Worm (Caenorhabditis elegans) whole organism, L4 larva: ENCODE measurements around the gene ethe-1.
A peak's percentile ranks its signal among the peaks of the same experiment; 100 is the strongest.

Source experiments
- F44E2.7 ChIP-seq: fragments of 200-800 bp; sonication (Bioruptor generic); IDR thresholded peaks from 2 replicates; pipeline ENCODE4 v2.1.2; 2022; ENCODE audit warnings: missing genetic modification characterization, missing compliant biosample characterization
- F49E8.2 ChIP-seq: sonication (generic microtip); optimal IDR thresholded peaks from 2 replicates; lab custom pipeline; 2016; ENCODE audit warnings: missing compliant biosample characterization, mild to moderate bottlenecking, missing genetic modification characterization, borderline replicate concordance
- R02D3.7 ChIP-seq: fragments of 150-350 bp; sonication (generic microtip); optimal IDR thresholded peaks from 3 replicates; lab custom pipeline; 2014; ENCODE audit warnings: missing biosample characterization, missing genetic modification characterization
- ZK337.2 ChIP-seq: fragments of 200-800 bp; sonication (Bioruptor generic); IDR thresholded peaks from 2 replicates; pipeline ENCODE4 v1.3.6; 2022; ENCODE audit warnings: missing genetic modification reagents, missing genetic modification characterization, missing compliant biosample characterization
- aha-1 ChIP-seq: fragments of 150-350 bp; peaks from one replicate; lab custom pipeline; 2014; ENCODE audit warnings: missing biosample characterization, missing genetic modification characterization
- ama-1 ChIP-seq: fragments of 150-350 bp; optimal IDR thresholded peaks from 2 replicates; lab custom pipeline; 2014; ENCODE audit warnings: inconsistent platforms, mixed read lengths
- ceh-20 ChIP-seq: fragments of 200-800 bp; sonication (Bioruptor generic); IDR thresholded peaks from 2 replicates; pipeline ENCODE4 v1.3.6; 2022; ENCODE audit warnings: missing genetic modification reagents, missing genetic modification characterization, missing compliant biosample characterization
- ceh-32 ChIP-seq: sonication (generic microtip); optimal IDR thresholded peaks from 2 replicates; lab custom pipeline; 2016; ENCODE audit warnings: mild to moderate bottlenecking, missing genetic modification characterization, missing compliant biosample characterization; ENCODE audit not compliant: poor library complexity
- ceh-44 ChIP-seq: fragments of 200-800 bp; sonication (Bioruptor generic); IDR thresholded peaks from 2 replicates; pipeline ENCODE4 v1.3.6; 2022; ENCODE audit warnings: missing genetic modification reagents, missing genetic modification characterization, missing compliant biosample characterization
- cey-2 ChIP-seq: sonication (generic microtip); optimal IDR thresholded peaks from 3 replicates; lab custom pipeline; 2017; ENCODE audit warnings: missing genetic modification characterization, mild to moderate bottlenecking, missing compliant biosample characterization, antibody characterized with exemption, borderline replicate concordance; ENCODE audit not compliant: insufficient read depth
- daf-16 ChIP-seq, 3 experiments: sonication (generic microtip); optimal IDR thresholded peaks; 2 replicates each; lab custom pipeline; 2016 to 2017; ENCODE audit warnings: missing genetic modification characterization in 3 of 3, missing genetic modification reagents in 3 of 3, mild to moderate bottlenecking in 2 of 3, missing compliant biosample characterization in 2 of 3, missing biosample characterization in 1 of 3, moderate library complexity in 1 of 3
- daf-19 ChIP-seq: fragments of 200-800 bp; sonication (Bioruptor generic); conservative IDR thresholded peaks from 2 replicates; pipeline ENCODE4 v1.3.6; 2022; ENCODE audit warnings: missing genetic modification characterization, missing compliant biosample characterization
- dmd-6 ChIP-seq: fragments of 200-800 bp; sonication (Bioruptor generic); IDR thresholded peaks from 2 replicates; pipeline ENCODE4 v1.3.6; 2022; ENCODE audit warnings: missing genetic modification reagents, missing genetic modification characterization, missing compliant biosample characterization
- dve-1 ChIP-seq: sonication (generic microtip); optimal IDR thresholded peaks from 2 replicates; lab custom pipeline; 2017; ENCODE audit warnings: antibody characterized with exemption, mild to moderate bottlenecking, missing genetic modification characterization, missing compliant biosample characterization; ENCODE audit not compliant: insufficient read depth
- gei-8 ChIP-seq: fragments of 200-800 bp; sonication (Bioruptor generic); optimal IDR thresholded peaks from 2 replicates; lab custom pipeline; 2018; ENCODE audit warnings: mild to moderate bottlenecking, missing genetic modification characterization, missing compliant biosample characterization
- hif-1 ChIP-seq, 2 experiments: sonication (generic microtip); optimal IDR thresholded peaks; 2 replicates each; lab custom pipeline; 2016 to 2017; ENCODE audit warnings: missing compliant biosample characterization in 2 of 2, missing genetic modification characterization in 2 of 2, missing genetic modification reagents in 2 of 2, missing genotype in 2 of 2, mild to moderate bottlenecking in 1 of 2
- hlh-11 ChIP-seq: fragments of 200-800 bp; sonication (Bioruptor generic); optimal IDR thresholded peaks from 2 replicates; lab custom pipeline; 2018; ENCODE audit warnings: mild to moderate bottlenecking, missing genetic modification characterization, missing compliant biosample characterization
- hlh-30 ChIP-seq: sonication (generic microtip); optimal IDR thresholded peaks from 2 replicates; lab custom pipeline; 2017; ENCODE audit warnings: antibody characterized with exemption, mild to moderate bottlenecking, missing genetic modification characterization, missing compliant biosample characterization; ENCODE audit not compliant: insufficient read depth
- lin-1 ChIP-seq: fragments of 200-800 bp; sonication (Bioruptor generic); IDR thresholded peaks from 2 replicates; pipeline ENCODE4 v1.3.6; 2022; ENCODE audit warnings: missing genetic modification reagents, missing genetic modification characterization, missing compliant biosample characterization
- madf-9 ChIP-seq: fragments of 200-800 bp; sonication (Bioruptor generic); conservative IDR thresholded peaks from 2 replicates; pipeline ENCODE4 v1.3.6; 2022; ENCODE audit warnings: missing genetic modification reagents, missing genetic modification characterization, missing compliant biosample characterization
- mes-2 ChIP-seq: sonication (generic microtip); optimal IDR thresholded peaks from 2 replicates; lab custom pipeline; 2016; ENCODE audit warnings: missing genotype, mild to moderate bottlenecking, missing genetic modification characterization, missing compliant biosample characterization; ENCODE audit not compliant: poor library complexity, severe bottlenecking
- mxl-3 ChIP-seq: fragments of 200-800 bp; sonication (Bioruptor generic); optimal IDR thresholded peaks from 2 replicates; lab custom pipeline; 2018; ENCODE audit warnings: mild to moderate bottlenecking, missing genetic modification characterization, missing compliant biosample characterization
- nhr-10 ChIP-seq: fragments of 150-350 bp; optimal IDR thresholded peaks from 2 replicates; lab custom pipeline; 2014; ENCODE audit warnings: missing biosample characterization, missing genetic modification characterization
- nhr-111 ChIP-seq: fragments of 200-800 bp; sonication (Bioruptor generic); optimal IDR thresholded peaks from 2 replicates; lab custom pipeline; 2018; ENCODE audit warnings: mild to moderate bottlenecking, missing genetic modification characterization, missing compliant biosample characterization
- nhr-28 ChIP-seq: fragments of 150-350 bp; optimal IDR thresholded peaks from 2 replicates; lab custom pipeline; 2014; ENCODE audit warnings: missing biosample characterization, missing genetic modification characterization
- nhr-41 ChIP-seq: fragments of 200-800 bp; sonication (Bioruptor generic); IDR thresholded peaks from 2 replicates; pipeline ENCODE4 v1.3.6; 2022; ENCODE audit warnings: missing genetic modification reagents, missing genetic modification characterization, missing compliant biosample characterization
- nhr-42 ChIP-seq: fragments of 200-800 bp; sonication (Bioruptor generic); IDR thresholded peaks from 2 replicates; pipeline ENCODE4 v1.3.6; 2022; ENCODE audit warnings: missing genetic modification characterization, missing compliant biosample characterization
- nhr-6 ChIP-seq: fragments of 150-350 bp; optimal IDR thresholded peaks from 2 replicates; lab custom pipeline; 2014; ENCODE audit warnings: missing biosample characterization, missing genetic modification characterization
- nhr-77 ChIP-seq: fragments of 150-350 bp; optimal IDR thresholded peaks from 2 replicates; lab custom pipeline; 2014; ENCODE audit warnings: missing biosample characterization, missing genetic modification characterization
- php-3 ChIP-seq: fragments of 200-800 bp; sonication (Bioruptor generic); IDR thresholded peaks from 2 replicates; pipeline ENCODE4 v1.3.6; 2022; ENCODE audit warnings: missing genetic modification reagents, missing genetic modification characterization, missing compliant biosample characterization
- pqm-1 ChIP-seq: sonication (generic microtip); optimal IDR thresholded peaks from 2 replicates; lab custom pipeline; 2017; ENCODE audit warnings: missing biosample characterization, missing genetic modification characterization
- sdz-12 ChIP-seq: fragments of 200-800 bp; sonication (Bioruptor generic); optimal IDR thresholded peaks from 2 replicates; lab custom pipeline; 2018; ENCODE audit warnings: mild to moderate bottlenecking, missing genetic modification characterization, missing compliant biosample characterization
- skn-1 ChIP-seq: fragments of 150-350 bp; optimal IDR thresholded peaks from 2 replicates; lab custom pipeline; 2014; ENCODE audit warnings: missing biosample characterization, missing genetic modification characterization
- snpc-4 ChIP-seq: fragments of 150-350 bp; optimal IDR thresholded peaks from 2 replicates; lab custom pipeline; 2014; ENCODE audit warnings: missing biosample characterization, missing genetic modification characterization
- tag-97 ChIP-seq: fragments of 200-800 bp; sonication (Bioruptor generic); IDR thresholded peaks from 2 replicates; pipeline ENCODE4 v1.3.6; 2022; ENCODE audit warnings: missing genetic modification characterization, missing compliant biosample characterization
- tra-1 ChIP-seq: fragments of 200-800 bp; sonication (Bioruptor generic); IDR thresholded peaks from 2 replicates; pipeline ENCODE4 v1.3.6; 2022; ENCODE audit warnings: missing genetic modification reagents, missing genetic modification characterization, missing compliant biosample characterization
- unc-62 ChIP-seq, 3 experiments: fragments of 150-350 bp in 1 of 3; sonication (generic microtip); optimal IDR thresholded peaks in 2 of 3; peaks in 1 of 3; 1 replicate in 1 of 3; 2 replicates in 2 of 3; lab custom pipeline; 2014 to 2017; ENCODE audit warnings: missing biosample characterization in 3 of 3, missing genetic modification characterization in 3 of 3, missing genetic modification reagents in 3 of 3, missing genotype in 1 of 3
- vab-7 ChIP-seq: fragments of 200-800 bp; sonication (Bioruptor generic); IDR thresholded peaks from 2 replicates; pipeline ENCODE4 v1.3.6; 2022; ENCODE audit warnings: missing genetic modification reagents, missing genetic modification characterization, missing compliant biosample characterization
- zag-1 ChIP-seq: fragments of 150-350 bp; optimal IDR thresholded peaks from 2 replicates; lab custom pipeline; 2014; ENCODE audit warnings: missing biosample characterization, missing genetic modification characterization
- zip-2 ChIP-seq: fragments of 150-350 bp; optimal IDR thresholded peaks from 2 replicates; lab custom pipeline; 2014; ENCODE audit warnings: missing biosample characterization, missing genetic modification characterization

The ethe-1 gene

DNA sequence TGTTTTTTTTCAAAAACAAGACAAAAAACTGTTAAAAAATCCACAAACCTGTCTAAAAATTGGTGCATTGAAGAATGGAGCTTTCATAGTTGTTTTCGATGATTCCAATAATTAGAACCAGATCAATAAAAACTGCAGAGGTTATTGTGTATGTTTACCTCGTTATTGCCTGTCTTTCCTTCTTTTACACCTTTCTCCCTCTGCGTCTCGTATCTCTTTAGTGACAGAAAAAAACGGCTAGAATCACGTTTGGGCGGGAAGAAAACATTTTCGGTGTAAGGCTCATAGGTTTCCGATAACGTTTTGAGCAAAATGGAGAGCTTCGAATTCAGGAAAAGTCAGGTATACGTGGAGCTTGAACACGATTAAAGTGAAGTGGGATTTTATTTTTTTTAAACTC is at the start of gene ethe-1:
Gene ethe-1, minus strand, starts transcription at position 150 of the 400 bp plus-strand sequence.
- TF ChIP-seq nhr-28 (tag; lab: Kevin White, UChicago) (peak; percentile 17), ama-1 (no peak), dve-1 (tag; lab: Kevin White, UChicago) (peak; percentile 28), daf-16 (GFP tag; optimal IDR thresholded peaks at IDR 0.05; lab: Kevin White, UChicago) (no peak), daf-16 (tag; optimal IDR thresholded peaks at IDR 0.05; lab: Kevin White, UChicago) (peak; percentile 84), F49E8.2 (no peak), hif-1 (tag; optimal IDR thresholded peaks at IDR 0.05; lab: Kevin White, UChicago) (peak; percentile 82 to 92), ceh-44 (GFP tag; lab: Robert Waterston, UW) (no peak), aha-1 (tag; lab: Kevin White, UChicago) (peak; percentile 85), nhr-6 (tag; lab: Kevin White, UChicago) (peak; percentile 26)

DNA sequence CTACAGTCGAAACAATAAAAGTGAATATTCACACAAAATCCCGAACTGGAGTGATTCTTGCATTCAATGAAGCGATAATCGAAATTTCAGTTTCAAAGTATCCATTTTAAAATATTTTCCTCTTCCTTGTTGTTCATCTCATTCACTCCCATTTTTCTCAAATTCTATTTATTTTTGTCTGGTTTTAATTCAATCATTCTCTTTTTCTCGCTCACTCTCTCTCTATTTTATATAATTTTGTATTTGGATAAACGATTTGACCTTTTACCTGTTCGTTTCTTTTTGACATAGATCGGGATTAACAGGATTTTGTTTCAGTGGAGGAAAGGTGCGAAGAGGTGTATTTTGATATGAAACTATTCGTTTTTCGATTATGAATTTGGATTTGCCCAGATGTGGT is 37.4 kb upstream of the ethe-1 start, which contains the start of gene T05A1.5:
Gene T05A1.5, plus strand, starts transcription at position 301 of the 400 bp plus-strand sequence.
- TF ChIP-seq vab-7 (GFP tag; lab: Robert Waterston, UW) (no peak), lin-1 (no peak), nhr-111 (GFP tag; lab: Kevin White, UChicago) (no peak), zag-1 (tag; lab: Kevin White, UChicago) (no peak), ceh-32 (tag; lab: Kevin White, UChicago) (no peak), snpc-4 (tag; lab: Kevin White, UChicago) (no peak), F49E8.2 (no peak), tag-97 (GFP tag; lab: Robert Waterston, UW) (no peak), nhr-42 (GFP tag; lab: Robert Waterston, UW) (no peak), ZK337.2 (GFP tag; lab: Robert Waterston, UW) (no peak), daf-19 (no peak), R02D3.7 (no peak), madf-9 (GFP tag; lab: Robert Waterston, UW) (no peak), nhr-77 (tag; lab: Kevin White, UChicago) (no peak), sdz-12 (GFP tag; lab: Kevin White, UChicago) (no peak)
- TF ChIP-seq, all 104 proteins: peak for 0

DNA sequence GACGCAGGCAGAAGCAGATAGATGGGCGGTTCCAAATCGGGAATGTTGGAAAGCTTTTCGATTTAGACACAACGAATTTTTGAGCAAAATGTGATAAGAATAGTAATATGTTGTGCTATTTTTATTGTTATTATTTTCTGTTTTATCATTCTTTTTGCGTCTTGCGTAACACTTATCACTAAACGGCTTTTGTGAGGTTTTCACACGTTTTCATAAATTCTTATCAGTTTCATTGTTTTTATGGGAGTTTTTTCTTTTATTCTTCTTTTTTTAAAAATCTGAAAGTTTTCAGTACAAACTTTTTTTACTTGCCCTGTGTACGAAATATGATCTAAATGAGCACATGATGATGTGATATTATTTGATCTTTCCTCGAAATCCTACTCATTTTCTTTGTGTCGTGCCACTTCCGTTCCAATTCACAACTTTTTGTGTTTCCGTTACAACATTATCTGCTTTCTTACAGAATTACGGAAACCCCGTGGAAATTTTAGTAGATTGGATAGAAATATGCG is 31.8 kb upstream of the ethe-1 start, which contains the start of gene fbl-1:
Gene fbl-1, plus strand, starts transcription at position 465 of the 515 bp plus-strand sequence.
- TF ChIP-seq pqm-1 (tag; lab: Kevin White, UChicago) (peak; percentile 69), hlh-11 (tag; lab: Kevin White, UChicago) (peak; percentile 29), cey-2 (tag; lab: Kevin White, UChicago) (no peak), ceh-32 (tag; lab: Kevin White, UChicago) (no peak), aha-1 (tag; lab: Kevin White, UChicago) (no peak), php-3 (GFP tag; lab: Robert Waterston, UW) (peak; percentile 84), dmd-6 (GFP tag; lab: Robert Waterston, UW) (peak; percentile 50; the same call in 1 of the 2 replicates), mes-2 (tag; lab: Kevin White, UChicago) (no peak), zip-2 (tag; lab: Kevin White, UChicago) (no peak), unc-62 (GFP tag; optimal IDR thresholded peaks at IDR 0.05 in 1 of 2; lab: Kevin White, UChicago) (peak in 1 of 2 experiments; percentile 71), unc-62 (tag; optimal IDR thresholded peaks at IDR 0.05; lab: Kevin White, UChicago) (no peak), F44E2.7 (GFP tag; lab: Robert Waterston, UW) (no peak)

DNA sequence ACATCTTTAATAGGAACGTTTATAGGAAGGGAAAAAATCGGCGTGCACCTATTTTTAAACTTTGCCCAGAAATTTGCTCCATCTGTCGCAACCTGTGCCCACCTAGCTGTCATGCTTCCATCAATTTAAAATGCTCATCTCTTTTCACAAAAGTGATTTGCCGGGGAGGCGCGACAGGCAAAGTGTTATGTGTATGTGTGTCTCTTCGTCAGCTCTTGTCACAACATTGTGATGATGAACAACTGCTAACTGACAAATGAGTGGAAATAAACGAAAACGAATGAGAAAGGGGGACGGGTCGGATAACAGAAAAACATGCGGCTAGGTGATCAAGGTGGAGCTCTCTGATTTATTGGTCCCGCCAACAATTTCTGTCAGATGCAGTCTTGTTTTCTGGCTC is 29.7 kb upstream of the ethe-1 start:
- TF ChIP-seq gei-8 (GFP tag; lab: Kevin White, UChicago) (no peak), zag-1 (tag; lab: Kevin White, UChicago) (no peak), hlh-11 (tag; lab: Kevin White, UChicago) (peak; percentile 40), ZK337.2 (GFP tag; lab: Robert Waterston, UW) (no peak), nhr-41 (GFP tag; lab: Robert Waterston, UW) (no peak), ceh-32 (tag; lab: Kevin White, UChicago) (no peak), skn-1 (tag; lab: Kevin White, UChicago) (no peak), unc-62 (GFP tag; optimal IDR thresholded peaks at IDR 0.05 in 1 of 2; lab: Kevin White, UChicago) (peak in 1 of 2 experiments; percentile 95), unc-62 (tag; optimal IDR thresholded peaks at IDR 0.05; lab: Kevin White, UChicago) (no peak), tra-1 (GFP tag; lab: Robert Waterston, UW) (peak; percentile 86), nhr-111 (GFP tag; lab: Kevin White, UChicago) (no peak), daf-16 (GFP tag; optimal IDR thresholded peaks at IDR 0.05; lab: Kevin White, UChicago) (peak in 1 of 2 experiments; percentile 81), daf-16 (tag; optimal IDR thresholded peaks at IDR 0.05; lab: Kevin White, UChicago) (no peak), lin-1 (no peak), php-3 (GFP tag; lab: Robert Waterston, UW) (no peak), ceh-20 (GFP tag; lab: Robert Waterston, UW) (peak; percentile 67; the same call in 1 of the 2 replicates), nhr-10 (tag; lab: Kevin White, UChicago) (no peak), nhr-77 (tag; lab: Kevin White, UChicago) (no peak), hlh-30 (peak; percentile 16), mxl-3 (GFP tag; lab: Kevin White, UChicago) (no peak), dmd-6 (GFP tag; lab: Robert Waterston, UW) (peak; percentile 84)
